Fruit fly (Drosophila melanogaster) whole organism, embryonic: ENCODE measurements around the gene CG14054.

Source experiments
- Asciz ChIP-seq: fragments of 200-800 bp; sonication (Bioruptor generic); optimal IDR thresholded peaks from 2 replicates; lab custom pipeline; 2017; ENCODE audit warnings: missing biosample characterization, mild to moderate bottlenecking, missing genetic modification characterization, missing genetic modification reagents
- B-H1 ChIP-seq: fragments of 200-800 bp; sonication (Bioruptor generic); IDR thresholded peaks from 3 replicates; pipeline ENCODE4 v1.3.6; 2022; ENCODE audit warnings: missing biosample characterization, missing genetic modification characterization
- B-H2 ChIP-seq: fragments of 200-800 bp; sonication (Bioruptor generic); optimal IDR thresholded peaks from 2 replicates; lab custom pipeline; 2018; ENCODE audit warnings: missing biosample characterization, mild to moderate bottlenecking, missing genetic modification characterization
- CG10654 ChIP-seq: fragments of 200-800 bp; sonication (Bioruptor generic); optimal IDR thresholded peaks from 2 replicates; lab custom pipeline; 2016; ENCODE audit warnings: missing biosample characterization, missing genetic modification characterization
- CG10959 ChIP-seq: fragments of 200-800 bp; sonication (Bioruptor generic); IDR thresholded peaks from 2 replicates; pipeline ENCODE4 v1.3.6; 2022; ENCODE audit warnings: missing biosample characterization, missing genetic modification characterization
- CG11093 ChIP-seq: fragments of 200-800 bp; sonication (Bioruptor generic); IDR thresholded peaks from 3 replicates; pipeline ENCODE4 v1.3.6; 2022; ENCODE audit warnings: missing biosample characterization, missing genetic modification characterization
- CG12942 ChIP-seq: fragments of 200-800 bp; sonication (Bioruptor generic); optimal IDR thresholded peaks from 3 replicates; lab custom pipeline; 2016; ENCODE audit warnings: missing biosample characterization, missing genetic modification characterization
- CG13296 ChIP-seq: fragments of 200-800 bp; sonication (Bioruptor generic); optimal IDR thresholded peaks from 3 replicates; lab custom pipeline; 2018; ENCODE audit warnings: missing biosample characterization, mild to moderate bottlenecking, missing genetic modification characterization
- CG17361 ChIP-seq: fragments of 200-800 bp; sonication (Bioruptor generic); IDR thresholded peaks from 3 replicates; pipeline ENCODE4 v1.3.6; 2022; ENCODE audit warnings: missing biosample characterization, missing genetic modification characterization
- CG2889 ChIP-seq: fragments of 200-800 bp; sonication (Bioruptor generic); IDR thresholded peaks from 3 replicates; pipeline ENCODE4 v1.3.6; 2022; ENCODE audit warnings: missing biosample characterization, missing genetic modification characterization
- CG3065 ChIP-seq: fragments of 200-800 bp; sonication (Bioruptor generic); optimal IDR thresholded peaks from 2 replicates; lab custom pipeline; 2016; ENCODE audit warnings: missing biosample characterization, missing genetic modification characterization
- CG3995 ChIP-seq: fragments of 200-800 bp; sonication (Bioruptor generic); optimal IDR thresholded peaks from 3 replicates; lab custom pipeline; 2016; ENCODE audit warnings: missing biosample characterization, missing genetic modification characterization
- CG4820 ChIP-seq: fragments of 200-800 bp; sonication (Bioruptor generic); optimal IDR thresholded peaks from 3 replicates; lab custom pipeline; 2016; ENCODE audit warnings: missing biosample characterization, missing genetic modification characterization
- CG5180 ChIP-seq: fragments of 200-800 bp; sonication (Bioruptor generic); optimal IDR thresholded peaks from 3 replicates; lab custom pipeline; 2017; ENCODE audit warnings: missing biosample characterization, missing genetic modification characterization, mild to moderate bottlenecking, moderate library complexity, missing genetic modification reagents
- CG6254 ChIP-seq: fragments of 200-800 bp; sonication (Bioruptor generic); optimal IDR thresholded peaks from 3 replicates; lab custom pipeline; 2017; ENCODE audit warnings: mild to moderate bottlenecking, missing biosample characterization, missing genetic modification reagents, missing genetic modification characterization
- CG6791 ChIP-seq: fragments of 200-800 bp; sonication (Bioruptor generic); IDR thresholded peaks from 3 replicates; pipeline ENCODE4 v1.3.6; 2022; ENCODE audit warnings: missing biosample characterization, missing genetic modification characterization; ENCODE audit not compliant: partially characterized antibody
- CG7271 ChIP-seq: fragments of 200-800 bp; sonication (Bioruptor generic); optimal IDR thresholded peaks from 2 replicates; lab custom pipeline; 2018; ENCODE audit warnings: missing biosample characterization, mild to moderate bottlenecking, missing genetic modification characterization, moderate library complexity
- CG8765 ChIP-seq: fragments of 200-800 bp; sonication (Bioruptor generic); IDR thresholded peaks from 2 replicates; pipeline ENCODE4 v1.3.6; 2022; ENCODE audit warnings: missing biosample characterization, missing genetic modification characterization
- CG8944 ChIP-seq: fragments of 200-800 bp; sonication (Bioruptor generic); optimal IDR thresholded peaks from 3 replicates; lab custom pipeline; 2016; ENCODE audit warnings: missing biosample characterization, missing genetic modification characterization
- CTCF ChIP-seq: fragments of 200-800 bp; sonication (Bioruptor generic); optimal IDR thresholded peaks from 2 replicates; lab custom pipeline; 2017; ENCODE audit warnings: missing biosample characterization, mild to moderate bottlenecking, missing genetic modification characterization, moderate library complexity
- CoRest ChIP-seq: fragments of 200-800 bp; sonication (Bioruptor generic); optimal IDR thresholded peaks from 3 replicates; lab custom pipeline; 2018; ENCODE audit warnings: missing biosample characterization, mild to moderate bottlenecking, missing genetic modification characterization, moderate library complexity
- Deaf1 ChIP-seq: fragments of 200-800 bp; optimal IDR thresholded peaks from 3 replicates; lab custom pipeline; 2019; ENCODE audit warnings: missing biosample characterization, mild to moderate bottlenecking, missing genetic modification characterization, moderate library complexity
- Dip2 ChIP-seq: fragments of 200-800 bp; sonication (Bioruptor generic); IDR thresholded peaks from 2 replicates; pipeline ENCODE4 v1.3.6; 2022; ENCODE audit warnings: missing biosample characterization, missing genetic modification characterization
- E2f1 ChIP-seq: fragments of 200-800 bp; sonication (Bioruptor generic); IDR thresholded peaks from 2 replicates; pipeline ENCODE4 v1.3.6; 2022; ENCODE audit warnings: missing biosample characterization, missing genetic modification characterization
- Eip74EF ChIP-seq, 2 experiments: fragments of 200-800 bp in 1 of 2; fragments of >200 bp in 1 of 2; sonication (Bioruptor generic) in 1 of 2; optimal IDR thresholded peaks; 2 replicates each; lab custom pipeline; 2017 to 2019; ENCODE audit warnings: missing biosample characterization in 2 of 2, missing genetic modification characterization in 2 of 2, mild to moderate bottlenecking in 1 of 2, moderate library complexity in 1 of 2
- Ets97D ChIP-seq: fragments of 200-800 bp; sonication (Bioruptor generic); optimal IDR thresholded peaks from 3 replicates; lab custom pipeline; 2016; ENCODE audit warnings: missing biosample characterization, missing genetic modification characterization
- Fer1 ChIP-seq: fragments of 200-800 bp; sonication (Bioruptor generic); optimal IDR thresholded peaks from 2 replicates; lab custom pipeline; 2017; ENCODE audit warnings: missing biosample characterization, mild to moderate bottlenecking, missing genetic modification characterization
- Kr ChIP-seq: fragments of 200-800 bp; sonication (Bioruptor generic); optimal IDR thresholded peaks from 2 replicates; lab custom pipeline; 2017; ENCODE audit warnings: missing biosample characterization, mild to moderate bottlenecking, missing genetic modification characterization
- Lhr ChIP-seq: fragments of 200-800 bp; sonication (Bioruptor generic); optimal IDR thresholded peaks from 3 replicates; lab custom pipeline; 2017; ENCODE audit warnings: mild to moderate bottlenecking, missing biosample characterization, missing genetic modification reagents, missing genetic modification characterization
- NC2β ChIP-seq: fragments of 200-800 bp; sonication (Bioruptor generic); optimal IDR thresholded peaks from 2 replicates; lab custom pipeline; 2016; ENCODE audit warnings: missing biosample characterization, missing genetic modification characterization
- NFAT ChIP-seq: fragments of 200-800 bp; sonication (Bioruptor generic); IDR thresholded peaks from 2 replicates; pipeline ENCODE4 v1.3.6; 2022; ENCODE audit warnings: missing biosample characterization, missing genetic modification characterization
- Oaz ChIP-seq: fragments of 200-800 bp; sonication (Bioruptor generic); IDR thresholded peaks from 2 replicates; pipeline ENCODE4 v1.3.6; 2022; ENCODE audit warnings: missing biosample characterization, missing genetic modification characterization
- Oli ChIP-seq: fragments of 200-800 bp; sonication (Bioruptor generic); optimal IDR thresholded peaks from 2 replicates; lab custom pipeline; 2018; ENCODE audit warnings: missing biosample characterization, mild to moderate bottlenecking, missing genetic modification characterization, moderate library complexity
- Scr ChIP-seq: fragments of 200-800 bp; sonication (Bioruptor generic); IDR thresholded peaks from 2 replicates; pipeline ENCODE4 v1.3.6; 2022; ENCODE audit warnings: missing biosample characterization, missing genetic modification characterization; ENCODE audit not compliant: partially characterized antibody
- Sry-δ ChIP-seq: fragments of 200-800 bp; sonication (Bioruptor generic); optimal IDR thresholded peaks from 2 replicates; lab custom pipeline; 2016; ENCODE audit warnings: missing biosample characterization, missing genetic modification characterization
- Stat92E ChIP-seq, 3 experiments: fragments of >200 bp in 2 of 3; fragments of 200-800 bp in 1 of 3; sonication (Bioruptor generic) in 1 of 3; optimal IDR thresholded peaks; 2 replicates each; lab custom pipeline; 2017 to 2019; ENCODE audit warnings: missing biosample characterization in 3 of 3, missing genetic modification characterization in 3 of 3, mild to moderate bottlenecking in 1 of 3, moderate library complexity in 1 of 3
- chif ChIP-seq, 2 experiments: fragments of 200-800 bp; sonication (Bioruptor generic); optimal IDR thresholded peaks; 3 replicates each; lab custom pipeline; 2016; ENCODE audit warnings: missing biosample characterization in 2 of 2, missing genetic modification characterization in 2 of 2
- dan ChIP-seq: fragments of 200-800 bp; sonication (Bioruptor generic); IDR thresholded peaks from 2 replicates; pipeline ENCODE4 v1.3.6; 2022; ENCODE audit warnings: missing biosample characterization, missing genetic modification characterization
- esg ChIP-seq: fragments of 200-800 bp; sonication (Bioruptor generic); conservative IDR thresholded peaks from 2 replicates; pipeline ENCODE4 v1.3.6; 2022; ENCODE audit warnings: missing biosample characterization, missing genetic modification characterization
- gsb-n ChIP-seq: fragments of 200-800 bp; sonication (Bioruptor generic); optimal IDR thresholded peaks from 3 replicates; lab custom pipeline; 2018; ENCODE audit warnings: missing biosample characterization, mild to moderate bottlenecking, missing genetic modification characterization
- gt ChIP-seq: fragments of 200-800 bp; sonication (Bioruptor generic); IDR thresholded peaks from 2 replicates; pipeline ENCODE4 v1.3.6; 2022; ENCODE audit warnings: missing biosample characterization, missing genetic modification characterization
- inv ChIP-seq: fragments of 200-800 bp; sonication (Bioruptor generic); IDR thresholded peaks from 2 replicates; pipeline ENCODE4 v1.3.6; 2022; ENCODE audit warnings: missing biosample characterization, missing genetic modification characterization; ENCODE audit not compliant: partially characterized antibody
- klu ChIP-seq: fragments of 200-800 bp; sonication (Bioruptor generic); IDR thresholded peaks from 2 replicates; pipeline ENCODE4 v1.3.6; 2022; ENCODE audit warnings: missing biosample characterization, missing genetic modification characterization
- oc ChIP-seq: fragments of 200-800 bp; sonication (Bioruptor generic); optimal IDR thresholded peaks from 2 replicates; lab custom pipeline; 2018; ENCODE audit warnings: missing biosample characterization, mild to moderate bottlenecking, missing genetic modification characterization, moderate library complexity
- onecut ChIP-seq: fragments of 200-800 bp; sonication (Bioruptor generic); IDR thresholded peaks from 2 replicates; pipeline ENCODE4 v1.3.6; 2022; ENCODE audit warnings: missing biosample characterization, missing genetic modification characterization
- pfk ChIP-seq: fragments of 200-800 bp; sonication (Bioruptor generic); optimal IDR thresholded peaks from 2 replicates; lab custom pipeline; 2018; ENCODE audit warnings: missing biosample characterization, mild to moderate bottlenecking, missing genetic modification characterization, moderate library complexity
- sd ChIP-seq: fragments of 200-800 bp; sonication (Bioruptor generic); optimal IDR thresholded peaks from 3 replicates; lab custom pipeline; 2018; ENCODE audit warnings: missing biosample characterization, mild to moderate bottlenecking, missing genetic modification characterization, moderate library complexity
- sima ChIP-seq: fragments of 200-800 bp; sonication (Bioruptor generic); optimal IDR thresholded peaks from 2 replicates; lab custom pipeline; 2016; ENCODE audit warnings: missing biosample characterization, missing genetic modification characterization
- slou ChIP-seq: fragments of 200-800 bp; sonication (Bioruptor generic); optimal IDR thresholded peaks from 3 replicates; lab custom pipeline; 2016; ENCODE audit warnings: missing biosample characterization, missing genetic modification characterization
- tup ChIP-seq: fragments of 200-800 bp; sonication (Bioruptor generic); optimal IDR thresholded peaks from 2 replicates; lab custom pipeline; 2016; ENCODE audit warnings: missing biosample characterization, mild to moderate bottlenecking, missing genetic modification characterization, moderate library complexity
- twi ChIP-seq: fragments of 200-800 bp; optimal IDR thresholded peaks from 2 replicates; lab custom pipeline; 2019; ENCODE audit warnings: missing biosample characterization, mild to moderate bottlenecking, missing genetic modification characterization, moderate library complexity
- vvl ChIP-seq: fragments of 200-800 bp; sonication (Bioruptor generic); IDR thresholded peaks from 2 replicates; pipeline ENCODE4 v1.3.6; 2022; ENCODE audit warnings: missing biosample characterization, missing genetic modification characterization

CG14054 gene

dm6 chrX:2065073-2065472 is 1.1 kb downstream of the CG14054 start, which contains the start of gene CG4281 (continued):
- TF ChIP-seq oc (tag; lab: Kevin White, UChicago) (no peak), Stat92E (GFP tag; optimal IDR thresholded peaks at IDR 0.05; lab: Kevin White, UChicago) (peak in 1 of 3 experiments; percentile 41), dan (GFP tag; lab: Robert Waterston, UW) (no peak), B-H1 (no peak), gt (GFP tag; lab: Robert Waterston, UW) (no peak), Eip74EF (GFP tag; optimal IDR thresholded peaks at IDR 0.05; lab: Kevin White, UChicago) (peak in 1 of 2 experiments; percentile 3), chif (GFP tag; optimal IDR thresholded peaks at IDR 0.05; lab: Kevin White, UChicago) (no peak), inv (peak; percentile 85), CG2889 (GFP tag; lab: Robert Waterston, UW) (no peak), Oaz (GFP tag; lab: Robert Waterston, UW) (no peak), twi (tag; lab: Kevin White, UChicago) (no peak), Oli (tag; lab: Kevin White, UChicago) (no peak), CTCF (no peak), CG12942 (GFP tag; lab: Kevin White, UChicago) (no peak), CG8765 (GFP tag; lab: Robert Waterston, UW) (no peak), NC2β (GFP tag; lab: Kevin White, UChicago) (no peak), CG10959 (GFP tag; lab: Robert Waterston, UW) (no peak), E2f1 (no peak), Sry-δ (peak; percentile 82), Kr (no peak), Asciz (no peak), CG3065 (no peak), CG7271 (tag; lab: Kevin White, UChicago) (no peak), CG5180 (no peak), CG4820 (no peak), klu (GFP tag; lab: Robert Waterston, UW) (no peak), Lhr (GFP tag; lab: Kevin White, UChicago) (no peak), CG10654 (GFP tag; lab: Kevin White, UChicago) (no peak), CG11093 (GFP tag; lab: Robert Waterston, UW) (no peak), Scr (GFP tag; lab: Robert Waterston, UW) (peak; percentile 95), CoRest (tag; lab: Kevin White, UChicago) (peak; percentile 34), Ets97D (GFP tag; lab: Kevin White, UChicago) (peak; percentile 15), NFAT (GFP tag; lab: Robert Waterston, UW) (no peak), vvl (no peak), B-H2 (GFP tag; lab: Kevin White, UChicago) (no peak), Deaf1 (tag; lab: Kevin White, UChicago) (no peak), CG8944 (no peak), CG13296 (GFP tag; lab: Kevin White, UChicago) (no peak), CG3995 (GFP tag; lab: Kevin White, UChicago) (peak; percentile 36), Dip2 (GFP tag; lab: Robert Waterston, UW) (no peak), tup (GFP tag; lab: Kevin White, UChicago) (no peak), sd (tag; lab: Kevin White, UChicago) (peak; percentile 80), esg (no peak), Fer1 (GFP tag; lab: Kevin White, UChicago) (no peak), slou (GFP tag; lab: Kevin White, UChicago) (no peak), pfk (GFP tag; lab: Kevin White, UChicago) (no peak), sima (GFP tag; lab: Kevin White, UChicago) (no peak), gsb-n (tag; lab: Kevin White, UChicago) (no peak), CG6254 (GFP tag; lab: Kevin White, UChicago) (no peak), CG6791 (GFP tag; lab: Robert Waterston, UW) (peak; percentile 82), onecut (GFP tag; lab: Robert Waterston, UW) (no peak), CG17361 (0 out of 3 replicates have a peak, but pooled peaks have one; percentile 18)
